Fruit fly (Drosophila melanogaster): Measurements from ENCODE around the gene Atxn7.

The Atxn7 gene

dm6 chr2L:2402194-2402593, 26.6 kb downstream of the Atxn7 start (continued):
- TF ChIP-seq CG11504 (tag; optimal IDR thresholded peaks at IDR 0.05) (peak; percentile 54), BEAF-32 (GFP tag; optimal IDR thresholded peaks at IDR 0.05) (no peak), D19A (tag; optimal IDR thresholded peaks at IDR 0.05) (no peak), nerfin-2 (GFP tag; IDR thresholded peaks at IDR 0.05; ENCODE audit: partially characterized antibody) (no peak), Ssrp (tag; optimal IDR thresholded peaks at IDR 0.05) (peak; percentile 14), p53 (GFP tag; optimal IDR thresholded peaks at IDR 0.05) (no peak), ind (GFP tag; optimal IDR thresholded peaks at IDR 0.05) (peak; percentile 15), sens (GFP tag) (peak; percentile 72), HLH3B (GFP tag; IDR thresholded peaks at IDR 0.05) (0 out of 2 replicates have a peak, but pooled peaks have one; percentile 25), corto (GFP tag; optimal IDR thresholded peaks at IDR 0.05) (no peak), CG9817 (tag; optimal IDR thresholded peaks at IDR 0.05) (peak; percentile 20), CG13424 (tag; optimal IDR thresholded peaks at IDR 0.05) (peak; percentile 27), Ada2b (GFP tag; IDR thresholded peaks at IDR 0.05) (no peak), dysf (GFP tag; IDR thresholded peaks at IDR 0.05) (peak; percentile 22; the same call in 1 of the 3 replicates), lov (optimal IDR thresholded peaks at IDR 0.05) (no peak), lov (GFP tag; IDR thresholded peaks at IDR 0.05) (peak; percentile 57; the same call in 1 of the 3 replicates), Ets65A (GFP tag) (peak; percentile 35), CHES-1-like (GFP tag; optimal IDR thresholded peaks at IDR 0.05) (no peak), CG18599 (GFP tag; optimal IDR thresholded peaks at IDR 0.05) (peak; percentile 60), twi (tag; optimal IDR thresholded peaks at IDR 0.05) (no peak), pan (optimal IDR thresholded peaks at IDR 0.05) (no peak), pan (GFP tag; optimal IDR thresholded peaks at IDR 0.05 in 1 of 2, IDR thresholded peaks at IDR 0.05 in 1 of 2) (peak in 1 of 2 experiments; percentile 42), sim (GFP tag; IDR thresholded peaks at IDR 0.05) (no peak), psq (GFP tag; optimal IDR thresholded peaks at IDR 0.05) (no peak), gcm2 (GFP tag; optimal IDR thresholded peaks at IDR 0.05) (no peak), mam (GFP tag; optimal IDR thresholded peaks at IDR 0.05) (no peak), HmgD (GFP tag; optimal IDR thresholded peaks at IDR 0.05) (no peak), CG3281 (GFP tag; optimal IDR thresholded peaks at IDR 0.05) (no peak), Ptx1 (GFP tag; IDR thresholded peaks at IDR 0.05) (peak; percentile 57), rib (GFP tag; IDR thresholded peaks at IDR 0.05) (no peak), esg (GFP tag; conservative IDR thresholded peaks at IDR 0.05) (peak; percentile 43; the same call in 1 of the 2 replicates), CG14965 (GFP tag; optimal IDR thresholded peaks at IDR 0.05; ENCODE audit: borderline replicate concordance) (no peak), CG17328 (GFP tag; IDR thresholded peaks at IDR 0.05) (peak; percentile 46; the same call in 1 of the 2 replicates), Antp (GFP tag; optimal IDR thresholded peaks at IDR 0.05) (no peak), run (tag; optimal IDR thresholded peaks at IDR 0.05) (no peak), CG17385 (GFP tag; optimal IDR thresholded peaks at IDR 0.05) (no peak), sisA (GFP tag; IDR thresholded peaks at IDR 0.05) (0 out of 2 replicates have a peak, but pooled peaks have one; percentile 26), CG12391 (tag; optimal IDR thresholded peaks at IDR 0.05) (no peak), shn (GFP tag; optimal IDR thresholded peaks at IDR 0.05) (no peak), hkb (optimal IDR thresholded peaks at IDR 0.05) (no peak), hkb (GFP tag; IDR thresholded peaks at IDR 0.05) (peak; percentile 50), chm (GFP tag; IDR thresholded peaks at IDR 0.05) (no peak), CG32532 (GFP tag; IDR thresholded peaks at IDR 0.05) (0 out of 2 replicates have a peak, but pooled peaks have one; percentile 19), jigr1 (GFP tag; IDR thresholded peaks at IDR 0.05) (no peak), lab (GFP tag; optimal IDR thresholded peaks at IDR 0.05) (peak; percentile 36), ac (GFP tag; optimal IDR thresholded peaks at IDR 0.05) (no peak), Med (GFP tag) (no peak), ttk (GFP tag; IDR thresholded peaks at IDR 0.05) (peak; percentile 35; the same call in 1 of the 2 replicates), Awh (GFP tag; IDR thresholded peaks at IDR 0.05) (peak; percentile 45; the same call in 1 of the 2 replicates), Hr39 (optimal IDR thresholded peaks at IDR 0.05) (no peak)

Measured in whole organism, embryonic.